Fruit fly (Drosophila melanogaster) whole organism, embryonic: ENCODE results near the gene sob.

Experiments
- Aef1 ChIP-seq: fragments of 200-800 bp; sonication (Bioruptor generic); IDR thresholded peaks from 3 replicates; pipeline ENCODE4 v1.3.6; 2022; ENCODE audit warnings: missing biosample characterization, missing genetic modification characterization
- Blimp-1 ChIP-seq: fragments of 200-800 bp; sonication (Bioruptor generic); optimal IDR thresholded peaks from 3 replicates; lab custom pipeline; 2018; ENCODE audit warnings: missing biosample characterization, missing genetic modification characterization, mild to moderate bottlenecking, moderate library complexity, missing genetic modification reagents
- CG10543 ChIP-seq: fragments of 200-800 bp; sonication (Bioruptor generic); optimal IDR thresholded peaks from 3 replicates; lab custom pipeline; 2017; ENCODE audit warnings: missing biosample characterization, mild to moderate bottlenecking, missing genetic modification characterization, moderate library complexity
- CG10654 ChIP-seq: fragments of 200-800 bp; sonication (Bioruptor generic); optimal IDR thresholded peaks from 2 replicates; lab custom pipeline; 2016; ENCODE audit warnings: missing biosample characterization, missing genetic modification characterization
- CG12071 ChIP-seq: fragments of 200-800 bp; sonication (Bioruptor generic); optimal IDR thresholded peaks from 3 replicates; lab custom pipeline; 2018; ENCODE audit warnings: missing biosample characterization, mild to moderate bottlenecking, missing genetic modification characterization
- CG12219 ChIP-seq: fragments of 200-800 bp; sonication (Bioruptor generic); optimal IDR thresholded peaks from 3 replicates; lab custom pipeline; 2018; ENCODE audit warnings: missing biosample characterization, mild to moderate bottlenecking, missing genetic modification characterization
- CG1233 ChIP-seq: fragments of 200-800 bp; sonication (Bioruptor generic); optimal IDR thresholded peaks from 4 replicates; lab custom pipeline; 2018; ENCODE audit warnings: missing biosample characterization, mild to moderate bottlenecking, missing genetic modification characterization
- CG13296 ChIP-seq: fragments of 200-800 bp; sonication (Bioruptor generic); optimal IDR thresholded peaks from 3 replicates; lab custom pipeline; 2018; ENCODE audit warnings: missing biosample characterization, mild to moderate bottlenecking, missing genetic modification characterization
- CG13424 ChIP-seq: fragments of 200-800 bp; sonication (Bioruptor generic); optimal IDR thresholded peaks from 2 replicates; lab custom pipeline; 2019; ENCODE audit warnings: missing biosample characterization, mild to moderate bottlenecking, missing genetic modification characterization, moderate library complexity
- CG14710 ChIP-seq: fragments of 200-800 bp; sonication (Bioruptor generic); optimal IDR thresholded peaks from 3 replicates; lab custom pipeline; 2019; ENCODE audit warnings: missing biosample characterization, mild to moderate bottlenecking, missing genetic modification characterization, moderate library complexity
- CG1603 ChIP-seq: fragments of 200-800 bp; sonication (Bioruptor generic); optimal IDR thresholded peaks from 2 replicates; lab custom pipeline; 2019; ENCODE audit warnings: missing biosample characterization, mild to moderate bottlenecking, missing genetic modification characterization, moderate library complexity
- CG2199 ChIP-seq: fragments of 200-800 bp; sonication (Bioruptor generic); IDR thresholded peaks from 3 replicates; pipeline ENCODE4 v1.3.6; 2022; ENCODE audit warnings: missing biosample characterization, missing genetic modification characterization
- CG32532 ChIP-seq: fragments of 200-800 bp; sonication (Bioruptor generic); IDR thresholded peaks from 2 replicates; pipeline ENCODE4 v1.3.6; 2022; ENCODE audit warnings: missing biosample characterization, missing genetic modification characterization
- CG33213 ChIP-seq: fragments of 200-800 bp; sonication (Bioruptor generic); optimal IDR thresholded peaks from 3 replicates; lab custom pipeline; 2016; ENCODE audit warnings: missing biosample characterization, missing genetic modification characterization
- CG4360 ChIP-seq: fragments of 200-800 bp; sonication (Bioruptor generic); IDR thresholded peaks from 2 replicates; pipeline ENCODE4 v1.3.6; 2022; ENCODE audit warnings: missing biosample characterization, missing genetic modification characterization
- CG4424 ChIP-seq: fragments of 200-800 bp; sonication (Bioruptor generic); optimal IDR thresholded peaks from 3 replicates; lab custom pipeline; 2016; ENCODE audit warnings: missing biosample characterization, missing genetic modification characterization
- CG9817 ChIP-seq: fragments of 200-800 bp; sonication (Bioruptor generic); optimal IDR thresholded peaks from 2 replicates; lab custom pipeline; 2018; ENCODE audit warnings: missing biosample characterization, mild to moderate bottlenecking, missing genetic modification characterization, moderate library complexity
- CG9932 ChIP-seq: fragments of 200-800 bp; sonication (Bioruptor generic); IDR thresholded peaks from 2 replicates; pipeline ENCODE4 v1.3.6; 2022; ENCODE audit warnings: missing biosample characterization, missing genetic modification characterization
- D ChIP-seq, 2 experiments: fragments of 200-800 bp in 1 of 2; fragments of >200 bp in 1 of 2; sonication (Bioruptor generic) in 1 of 2; optimal IDR thresholded peaks; 2 replicates in 1 of 2; 3 replicates in 1 of 2; lab custom pipeline; 2017; ENCODE audit warnings: mild to moderate bottlenecking in 1 of 2, missing biosample characterization in 1 of 2, missing genetic modification characterization in 1 of 2, missing genetic modification reagents in 1 of 2
- Gug ChIP-seq: fragments of 200-800 bp; sonication (Bioruptor generic); IDR thresholded peaks from 4 replicates; pipeline ENCODE4 v1.3.6; 2022; ENCODE audit warnings: missing biosample characterization, missing genetic modification characterization
- HLH54F ChIP-seq: fragments of 200-800 bp; sonication (Bioruptor generic); optimal IDR thresholded peaks from 3 replicates; lab custom pipeline; 2016; ENCODE audit warnings: missing biosample characterization, missing genetic modification characterization
- Hr51 ChIP-seq, 2 experiments: fragments of 200-800 bp; sonication (Bioruptor generic); optimal IDR thresholded peaks; 2 replicates in 1 of 2; 3 replicates in 1 of 2; lab custom pipeline; 2016 to 2018; ENCODE audit warnings: missing biosample characterization in 2 of 2, missing genetic modification characterization in 2 of 2, mild to moderate bottlenecking in 1 of 2, moderate library complexity in 1 of 2
- Nf-YC ChIP-seq: fragments of 200-800 bp; optimal IDR thresholded peaks from 3 replicates; lab custom pipeline; 2019; ENCODE audit warnings: missing biosample characterization, mild to moderate bottlenecking, missing genetic modification characterization, moderate library complexity
- Rfx ChIP-seq: fragments of 200-800 bp; sonication (Bioruptor generic); IDR thresholded peaks from 2 replicates; pipeline ENCODE4 v1.3.6; 2022; ENCODE audit warnings: missing biosample characterization, missing genetic modification characterization
- Side ChIP-seq: fragments of 200-800 bp; sonication (Bioruptor generic); optimal IDR thresholded peaks from 2 replicates; lab custom pipeline; 2016; ENCODE audit warnings: missing biosample characterization, missing genetic modification characterization
- Sin3A ChIP-seq: fragments of >200 bp; optimal IDR thresholded peaks from 2 replicates; lab custom pipeline; 2018
- bowl ChIP-seq: fragments of 200-800 bp; sonication (Bioruptor generic); IDR thresholded peaks from 2 replicates; pipeline ENCODE4 v1.3.6; 2022; ENCODE audit warnings: missing biosample characterization, missing genetic modification characterization
- dmrt11E ChIP-seq: fragments of 200-800 bp; sonication (Bioruptor generic); optimal IDR thresholded peaks from 3 replicates; lab custom pipeline; 2018; ENCODE audit warnings: missing biosample characterization, mild to moderate bottlenecking, missing genetic modification characterization, moderate library complexity
- ems ChIP-seq: fragments of 200-800 bp; sonication (Bioruptor generic); optimal IDR thresholded peaks from 3 replicates; lab custom pipeline; 2016; ENCODE audit warnings: missing biosample characterization, missing genetic modification characterization
- exex ChIP-seq: fragments of 200-800 bp; sonication (Bioruptor generic); optimal IDR thresholded peaks from 4 replicates; lab custom pipeline; 2018; ENCODE audit warnings: missing biosample characterization, mild to moderate bottlenecking, missing genetic modification characterization, moderate library complexity
- gce ChIP-seq: fragments of 200-800 bp; sonication (Bioruptor generic); IDR thresholded peaks from 3 replicates; pipeline ENCODE4 v1.3.6; 2022; ENCODE audit warnings: missing biosample characterization, missing genetic modification characterization
- jigr1 ChIP-seq: fragments of 200-800 bp; sonication (Bioruptor generic); IDR thresholded peaks from 3 replicates; pipeline ENCODE4 v1.3.6; 2022; ENCODE audit warnings: missing biosample characterization, missing genetic modification characterization
- jumu ChIP-seq: fragments of 200-800 bp; sonication (Bioruptor generic); optimal IDR thresholded peaks from 3 replicates; lab custom pipeline; 2016; ENCODE audit warnings: missing biosample characterization, missing genetic modification characterization
- ken ChIP-seq: fragments of 200-800 bp; sonication (Bioruptor generic); IDR thresholded peaks from 3 replicates; pipeline ENCODE4 v1.3.6; 2022; ENCODE audit warnings: missing biosample characterization, missing genetic modification characterization
- knrl ChIP-seq: fragments of 200-800 bp; sonication (Bioruptor generic); IDR thresholded peaks from 3 replicates; pipeline ENCODE4 v1.3.6; 2022; ENCODE audit warnings: missing biosample characterization, missing genetic modification characterization; ENCODE audit not compliant: partially characterized antibody
- mam ChIP-seq: fragments of 200-800 bp; sonication (Bioruptor generic); optimal IDR thresholded peaks from 3 replicates; lab custom pipeline; 2016; ENCODE audit warnings: missing biosample characterization, missing genetic modification characterization
- nmo ChIP-seq: fragments of 200-800 bp; sonication (Bioruptor generic); optimal IDR thresholded peaks from 2 replicates; lab custom pipeline; 2018; ENCODE audit warnings: missing biosample characterization, mild to moderate bottlenecking, missing genetic modification characterization, moderate library complexity
- org-1 ChIP-seq: fragments of 200-800 bp; sonication (Bioruptor generic); optimal IDR thresholded peaks from 2 replicates; lab custom pipeline; 2017; ENCODE audit warnings: missing biosample characterization, missing genetic modification characterization
- otp ChIP-seq: fragments of 200-800 bp; sonication (Bioruptor generic); IDR thresholded peaks from 3 replicates; pipeline ENCODE4, ENCODE4 v1.3.6; 2022; ENCODE audit warnings: missing biosample characterization, missing genetic modification characterization
- phol ChIP-seq: fragments of 200-800 bp; sonication (Bioruptor generic); optimal IDR thresholded peaks from 3 replicates; lab custom pipeline; 2018; ENCODE audit warnings: missing biosample characterization, mild to moderate bottlenecking, missing genetic modification characterization, moderate library complexity
- pum ChIP-seq: fragments of 200-800 bp; sonication (Bioruptor generic); optimal IDR thresholded peaks from 2 replicates; lab custom pipeline; 2016; ENCODE audit warnings: missing biosample characterization, missing genetic modification characterization
- sc ChIP-seq, 3 experiments: fragments of >200 bp in 2 of 3; fragments of 200-800 bp in 1 of 3; sonication (Bioruptor generic) in 1 of 3; optimal IDR thresholded peaks; 2 replicates in 2 of 3; 3 replicates in 1 of 3; lab custom pipeline; 2017; ENCODE audit warnings: mild to moderate bottlenecking in 1 of 3, missing biosample characterization in 1 of 3, missing genetic modification characterization in 1 of 3, missing genetic modification reagents in 1 of 3
- sob ChIP-seq: fragments of 200-800 bp; sonication (Bioruptor generic); IDR thresholded peaks from 2 replicates; pipeline ENCODE4 v1.3.6; 2022; ENCODE audit warnings: missing biosample characterization, missing genetic modification characterization
- tio ChIP-seq: fragments of 200-800 bp; sonication (Bioruptor generic); optimal IDR thresholded peaks from 2 replicates; lab custom pipeline; 2017; ENCODE audit warnings: missing biosample characterization, missing genetic modification characterization, inconsistent platforms
- trem ChIP-seq: fragments of 200-800 bp; optimal IDR thresholded peaks from 3 replicates; lab custom pipeline; 2019; ENCODE audit warnings: missing biosample characterization, mild to moderate bottlenecking, missing genetic modification characterization, moderate library complexity
- usp ChIP-seq: fragments of >200 bp; optimal IDR thresholded peaks from 2 replicates; lab custom pipeline; 2017; ENCODE audit warnings: missing biosample characterization, missing genetic modification characterization
- wdn ChIP-seq: fragments of 200-800 bp; sonication (Bioruptor generic); IDR thresholded peaks from 2 replicates; pipeline ENCODE4 v1.3.6; 2022; ENCODE audit warnings: missing biosample characterization, missing genetic modification characterization
- zen2 ChIP-seq: fragments of 200-800 bp; sonication (Bioruptor generic); IDR thresholded peaks from 3 replicates; pipeline ENCODE4 v1.3.6; 2022; ENCODE audit warnings: missing biosample characterization, missing genetic modification characterization; ENCODE audit not compliant: partially characterized antibody

sob gene

DNA sequence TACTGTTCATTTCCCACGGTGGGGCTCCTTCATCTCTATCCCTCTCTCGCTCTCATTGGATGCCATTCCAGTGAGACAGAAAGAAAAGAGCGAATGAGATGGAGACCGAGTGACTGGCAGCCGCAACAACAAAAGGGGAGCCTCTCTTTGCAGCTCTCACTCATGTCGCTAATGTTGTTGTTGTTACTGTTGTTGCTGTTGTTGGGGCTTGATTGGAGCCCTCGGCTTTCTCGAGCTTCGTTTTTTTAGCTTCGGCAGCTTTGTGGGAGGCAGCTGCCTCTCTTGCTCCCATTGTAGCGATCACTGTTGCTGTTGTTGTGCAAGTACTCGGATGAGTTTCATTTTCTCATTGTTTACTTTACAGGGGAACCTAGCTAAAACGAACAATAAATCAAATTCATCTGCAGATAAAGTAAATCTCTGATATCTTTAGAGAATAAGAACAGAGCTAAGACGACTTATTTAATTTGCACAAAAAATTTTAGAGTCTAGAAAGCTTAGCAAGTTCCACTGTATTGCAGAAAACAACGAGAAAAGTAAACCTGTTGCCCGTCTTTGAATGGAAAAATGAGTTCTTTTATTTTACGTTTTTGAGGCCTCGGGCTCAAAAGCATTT lies 46.2 kb downstream of the sob start (continued):
- TF ChIP-seq dmrt11E (tag; lab: Kevin White, UChicago) (peak; percentile 23), knrl (GFP tag; lab: Robert Waterston, UW) (no peak), ems (GFP tag; lab: Kevin White, UChicago) (peak; percentile 19), otp (0 out of 3 replicates have a peak, but pooled peaks have one; percentile 43), CG1233 (GFP tag; lab: Kevin White, UChicago) (peak; percentile 44), CG13424 (peak; percentile 63), CG32532 (GFP tag; lab: Robert Waterston, UW) (peak; percentile 37; the same call in 1 of the 2 replicates), CG2199 (0 out of 3 replicates have a peak, but pooled peaks have one; percentile 56), HLH54F (GFP tag; lab: Kevin White, UChicago) (peak; percentile 46), Sin3A (lab: Kevin White, UChicago) (no peak), jigr1 (GFP tag; lab: Robert Waterston, UW) (no peak), sc (optimal IDR thresholded peaks at IDR 0.05; lab: Kevin White, UChicago) (no peak), sc (GFP tag; optimal IDR thresholded peaks at IDR 0.05; lab: Kevin White, UChicago) (peak; percentile 5), CG4424 (peak; percentile 48), pum (GFP tag; lab: Kevin White, UChicago) (peak; percentile 32), CG10543 (GFP tag; lab: Kevin White, UChicago) (no peak), tio (GFP tag; lab: Kevin White, UChicago) (peak; percentile 36), nmo (GFP tag; lab: Kevin White, UChicago) (peak; percentile 64), sob (GFP tag; lab: Robert Waterston, UW) (peak; percentile 77), mam (GFP tag; lab: Kevin White, UChicago) (peak; percentile 46), usp (GFP tag; lab: Kevin White, UChicago) (no peak), Gug (GFP tag; lab: Robert Waterston, UW) (0 out of 4 replicates have a peak, but pooled peaks have one; percentile 22), CG14710 (peak; percentile 29), CG9932 (GFP tag; lab: Robert Waterston, UW) (peak; percentile 43; the same call in 1 of the 2 replicates), CG12219 (GFP tag; lab: Kevin White, UChicago) (peak; percentile 36), Hr51 (GFP tag; optimal IDR thresholded peaks at IDR 0.05; lab: Kevin White, UChicago) (peak in 1 of 2 experiments; percentile 61), ken (GFP tag; lab: Robert Waterston, UW) (peak; percentile 60; the same call in 1 of the 3 replicates), CG1603 (tag; lab: Kevin White, UChicago) (peak; percentile 49), CG10654 (GFP tag; lab: Kevin White, UChicago) (peak; percentile 34), exex (tag; lab: Kevin White, UChicago) (no peak), D (optimal IDR thresholded peaks at IDR 0.05; lab: Kevin White, UChicago) (no peak), D (GFP tag; optimal IDR thresholded peaks at IDR 0.05; lab: Kevin White, UChicago) (peak; percentile 29), trem (tag; lab: Kevin White, UChicago) (peak; percentile 13), CG12071 (GFP tag; lab: Kevin White, UChicago) (no peak), jumu (GFP tag; lab: Kevin White, UChicago) (peak; percentile 23), CG9817 (tag; lab: Kevin White, UChicago) (peak; percentile 33), bowl (GFP tag; lab: Robert Waterston, UW) (no peak), gce (GFP tag; lab: Robert Waterston, UW) (0 out of 3 replicates have a peak, but pooled peaks have one; percentile 59), zen2 (GFP tag; lab: Robert Waterston, UW) (0 out of 3 replicates have a peak, but pooled peaks have one; percentile 13), Nf-YC (tag; lab: Kevin White, UChicago) (peak; percentile 87), CG13296 (GFP tag; lab: Kevin White, UChicago) (no peak), Side (peak; percentile 29), wdn (GFP tag; lab: Robert Waterston, UW) (no peak), Rfx (peak; percentile 62), CG4360 (peak; percentile 90), Blimp-1 (peak; percentile 70), Aef1 (GFP tag; lab: Robert Waterston, UW) (peak; percentile 58; the same call in 2 of the 3 replicates), phol (peak; percentile 64), org-1 (no peak), CG33213 (GFP tag; lab: Kevin White, UChicago) (peak; percentile 13)
